Worm (Caenorhabditis elegans) whole organism, young adult: ENCODE data around the gene C10C6.13.

Source experiments
- B0261.1 ChIP-seq: sonication (generic microtip); optimal IDR thresholded peaks from 2 replicates; lab custom pipeline; 2016; ENCODE audit warnings: mild to moderate bottlenecking, missing genetic modification characterization, moderate library complexity, missing compliant biosample characterization
- D2030.7 ChIP-seq: fragments of 200-800 bp; sonication (Bioruptor generic); IDR thresholded peaks from 2 replicates; pipeline ENCODE4 v1.3.6; 2022; ENCODE audit warnings: missing genetic modification reagents, missing genetic modification characterization, missing compliant biosample characterization
- F22D6.2 ChIP-seq: sonication (generic microtip); optimal IDR thresholded peaks from 2 replicates; lab custom pipeline; 2016; ENCODE audit warnings: mild to moderate bottlenecking, missing genetic modification characterization, missing compliant biosample characterization
- F23B12.7 ChIP-seq: sonication (generic microtip); optimal IDR thresholded peaks from 2 replicates; lab custom pipeline; 2017; ENCODE audit warnings: missing genetic modification characterization, mild to moderate bottlenecking, missing compliant biosample characterization, antibody characterized with exemption, moderate library complexity; ENCODE audit not compliant: insufficient read depth
- F33H1.4 ChIP-seq: fragments of 200-800 bp; sonication (Bioruptor generic); IDR thresholded peaks from 2 replicates; pipeline ENCODE4 v1.3.6; 2022; ENCODE audit warnings: missing genetic modification reagents, missing genetic modification characterization, missing compliant biosample characterization
- F37B4.10 ChIP-seq: fragments of 200-800 bp; sonication (Bioruptor generic); IDR thresholded peaks from 2 replicates; pipeline ENCODE4 v1.3.6; 2022; ENCODE audit warnings: missing genetic modification characterization, missing compliant biosample characterization
- F49E8.2 ChIP-seq: sonication (generic microtip); optimal IDR thresholded peaks from 3 replicates; lab custom pipeline; 2017; ENCODE audit warnings: missing genetic modification characterization, mild to moderate bottlenecking, missing compliant biosample characterization, antibody characterized with exemption, moderate library complexity; ENCODE audit not compliant: insufficient read depth
- F52B5.7 ChIP-seq: sonication (generic microtip); optimal IDR thresholded peaks from 2 replicates; lab custom pipeline; 2016; ENCODE audit warnings: mild to moderate bottlenecking, missing genetic modification characterization, missing compliant biosample characterization
- K11D2.4 ChIP-seq: fragments of 200-800 bp; sonication (Bioruptor generic); IDR thresholded peaks from 2 replicates; pipeline ENCODE4 v1.3.6; 2022; ENCODE audit warnings: missing genetic modification reagents, missing genetic modification characterization, missing compliant biosample characterization
- T07F8.4 ChIP-seq: sonication (generic microtip); optimal IDR thresholded peaks from 2 replicates; lab custom pipeline; 2016; ENCODE audit warnings: mild to moderate bottlenecking, missing genetic modification characterization, moderate library complexity, missing compliant biosample characterization
- ama-1 ChIP-seq, 3 experiments: fragments of 150-350 bp in 1 of 3; sonication (generic microtip) in 2 of 3; optimal IDR thresholded peaks; 2 replicates each; lab custom pipeline; 2014 to 2018; ENCODE audit warnings: missing biosample characterization in 2 of 3, missing genetic modification characterization in 2 of 3, missing genetic modification reagents in 2 of 3
- attf-5 ChIP-seq: fragments of 200-800 bp; sonication (Bioruptor generic); optimal IDR thresholded peaks from 2 replicates; lab custom pipeline; 2018; ENCODE audit warnings: mild to moderate bottlenecking, missing genetic modification characterization, missing compliant biosample characterization
- cebp-1 ChIP-seq, 2 experiments: fragments of 200-800 bp in 1 of 2; sonication (Bioruptor generic) in 1 of 2; sonication (generic microtip) in 1 of 2; IDR thresholded peaks in 1 of 2; optimal IDR thresholded peaks in 1 of 2; 2 replicates each; pipeline versions ENCODE4 v1.3.6 to Lab custom; 2017 to 2022; ENCODE audit warnings: missing compliant biosample characterization in 2 of 2, missing genetic modification characterization in 2 of 2, mild to moderate bottlenecking in 1 of 2, missing genetic modification reagents in 1 of 2, moderate library complexity in 1 of 2
- ceh-27 ChIP-seq: fragments of 200-800 bp; sonication (Bioruptor generic); optimal IDR thresholded peaks from 2 replicates; lab custom pipeline; 2018; ENCODE audit warnings: mild to moderate bottlenecking, missing genetic modification characterization, moderate library complexity, missing compliant biosample characterization
- dpl-1 ChIP-seq: fragments of 150-350 bp; optimal IDR thresholded peaks from 2 replicates; lab custom pipeline; 2014; ENCODE audit warnings: missing biosample characterization, missing genetic modification reagents, missing genetic modification characterization
- ekl-4 ChIP-seq: fragments of 200-800 bp; sonication (Bioruptor generic); IDR thresholded peaks from 2 replicates; pipeline ENCODE4 v1.3.6; 2022; ENCODE audit warnings: missing genetic modification reagents, missing genetic modification characterization, missing compliant biosample characterization
- him-1 ChIP-seq: sonication (generic microtip); optimal IDR thresholded peaks from 2 replicates; lab custom pipeline; 2016; ENCODE audit warnings: missing genotype, missing genetic modification reagents, missing genetic modification characterization, missing compliant biosample characterization
- hmg-1.2 ChIP-seq: fragments of 200-800 bp; sonication (Bioruptor generic); IDR thresholded peaks from 2 replicates; pipeline ENCODE4 v1.3.6; 2022; ENCODE audit warnings: missing genetic modification reagents, missing genetic modification characterization, missing compliant biosample characterization
- hsf-1 ChIP-seq: fragments of 200-800 bp; sonication (Bioruptor generic); IDR thresholded peaks from 2 replicates; pipeline ENCODE4 v1.3.6; 2022; ENCODE audit warnings: missing genetic modification reagents, missing genetic modification characterization, missing compliant biosample characterization
- let-607 ChIP-seq, 2 experiments: fragments of 200-800 bp in 1 of 2; sonication (Bioruptor generic) in 1 of 2; sonication (generic microtip) in 1 of 2; optimal IDR thresholded peaks; 2 replicates each; lab custom pipeline; 2016 to 2018; ENCODE audit warnings: mild to moderate bottlenecking in 2 of 2, missing compliant biosample characterization in 2 of 2, missing genetic modification characterization in 2 of 2, moderate library complexity in 2 of 2, missing genotype in 1 of 2
- lin-26 ChIP-seq: fragments of 200-800 bp; sonication (Bioruptor generic); IDR thresholded peaks from 2 replicates; pipeline ENCODE4 v1.3.6; 2022; ENCODE audit warnings: missing genetic modification reagents, missing genetic modification characterization, missing compliant biosample characterization
- lin-35 ChIP-seq, 3 experiments: fragments of 150-350 bp in 2 of 3; sonication (generic microtip) in 1 of 3; optimal IDR thresholded peaks; 2 replicates each; lab custom pipeline; 2014 to 2018; ENCODE audit warnings: missing biosample characterization in 3 of 3, missing genetic modification characterization in 3 of 3, missing genetic modification reagents in 3 of 3
- lin-40 ChIP-seq: sonication (generic microtip); optimal IDR thresholded peaks from 2 replicates; lab custom pipeline; 2016; ENCODE audit warnings: missing genetic modification characterization, mild to moderate bottlenecking, missing compliant biosample characterization, missing genotype, missing genetic modification reagents
- lin-54 ChIP-seq: fragments of 200-800 bp; sonication (Bioruptor generic); optimal IDR thresholded peaks from 2 replicates; lab custom pipeline; 2018; ENCODE audit warnings: mild to moderate bottlenecking, missing genetic modification characterization, missing compliant biosample characterization
- lsl-1 ChIP-seq: fragments of 200-800 bp; sonication (Bioruptor generic); optimal IDR thresholded peaks from 2 replicates; lab custom pipeline; 2018; ENCODE audit warnings: mild to moderate bottlenecking, missing genetic modification characterization, moderate library complexity, missing compliant biosample characterization
- madf-6 ChIP-seq: fragments of 200-800 bp; sonication (Bioruptor generic); IDR thresholded peaks from 2 replicates; pipeline ENCODE4 v1.3.6; 2022; ENCODE audit warnings: missing genetic modification reagents, missing genetic modification characterization, missing compliant biosample characterization
- mcd-1 ChIP-seq: fragments of 200-800 bp; sonication (Bioruptor generic); IDR thresholded peaks from 2 replicates; pipeline ENCODE4 v1.3.6; 2022; ENCODE audit warnings: missing genetic modification reagents, missing genetic modification characterization, missing compliant biosample characterization
- nhr-120 ChIP-seq: fragments of 200-800 bp; sonication (Bioruptor generic); IDR thresholded peaks from 2 replicates; pipeline ENCODE4 v1.3.6; 2022; ENCODE audit warnings: missing genetic modification characterization, missing compliant biosample characterization
- nhr-80 ChIP-seq: sonication (generic microtip); optimal IDR thresholded peaks from 2 replicates; lab custom pipeline; 2016; ENCODE audit warnings: missing genetic modification characterization, missing compliant biosample characterization
- pbrm-1 ChIP-seq: fragments of 200-800 bp; sonication (Bioruptor generic); IDR thresholded peaks from 2 replicates; pipeline ENCODE4 v1.3.6; 2022; ENCODE audit warnings: missing genetic modification reagents, missing genetic modification characterization, missing compliant biosample characterization
- rpc-1 ChIP-seq, 2 experiments: fragments of 150-350 bp in 1 of 2; sonication (generic microtip) in 1 of 2; optimal IDR thresholded peaks; 2 replicates each; lab custom pipeline; 2014 to 2018; ENCODE audit warnings: missing biosample characterization in 1 of 2, missing genetic modification characterization in 1 of 2, missing genetic modification reagents in 1 of 2, missing genotype in 1 of 2
- snpc-1.3 ChIP-seq: sonication (generic microtip); optimal IDR thresholded peaks from 2 replicates; lab custom pipeline; 2017; ENCODE audit warnings: missing genetic modification characterization, mild to moderate bottlenecking, missing compliant biosample characterization, antibody characterized with exemption, moderate library complexity, missing genotype, missing genetic modification reagents; ENCODE audit not compliant: insufficient read depth
- snpc-4 ChIP-seq, 5 experiments: fragments of 150-350 bp in 1 of 5; sonication (generic microtip) in 4 of 5; optimal IDR thresholded peaks; 2 replicates each; lab custom pipeline; 2014 to 2018; ENCODE audit warnings: missing genetic modification characterization in 5 of 5, missing biosample characterization in 3 of 5, antibody characterized with exemption in 2 of 5, mild to moderate bottlenecking in 2 of 5, missing compliant biosample characterization in 2 of 5, missing genotype in 2 of 5, moderate library complexity in 2 of 5, missing genetic modification reagents in 1 of 5
- tbp1 ChIP-seq: fragments of 200-800 bp; sonication (Bioruptor generic); optimal IDR thresholded peaks from 2 replicates; lab custom pipeline; 2018; ENCODE audit warnings: mild to moderate bottlenecking, missing genetic modification characterization, missing compliant biosample characterization
- ztf-25 ChIP-seq: fragments of 200-800 bp; sonication (Bioruptor generic); IDR thresholded peaks from 2 replicates; pipeline ENCODE4 v1.3.6; 2022; ENCODE audit warnings: missing genetic modification reagents, missing genetic modification characterization, missing compliant biosample characterization
- ztf-3 ChIP-seq: fragments of 200-800 bp; sonication (Bioruptor generic); optimal IDR thresholded peaks from 2 replicates; lab custom pipeline; 2018; ENCODE audit warnings: mild to moderate bottlenecking, missing genetic modification characterization, missing compliant biosample characterization

Gene C10C6.13

ce11 chrIV:11486859-11487258 is 17.3 kb upstream of the C10C6.13 start (continued):
- TF ChIP-seq F22D6.2 (tag; lab: Kevin White, UChicago) (no peak), him-1 (no peak), F52B5.7 (no peak), lin-54 (GFP tag; lab: Kevin White, UChicago) (no peak), ceh-27 (GFP tag; lab: Kevin White, UChicago) (no peak), lin-35 (GFP tag; optimal IDR thresholded peaks at IDR 0.05; lab: Kevin White, UChicago) (no peak)

- TF ChIP-seq F37B4.10 (GFP tag; lab: Robert Waterston, UW) (no peak), F22D6.2 (tag; lab: Kevin White, UChicago) (no peak), ekl-4 (0 out of 2 replicates have a peak, but pooled peaks have one; percentile 34), rpc-1 (optimal IDR thresholded peaks at IDR 0.05; lab: Kevin White, UChicago) (peak; percentile 34), rpc-1 (tag; optimal IDR thresholded peaks at IDR 0.05; lab: Kevin White, UChicago) (no peak), mcd-1 (GFP tag; lab: Robert Waterston, UW) (peak; percentile 32; the same call in 1 of the 2 replicates), hsf-1 (GFP tag; lab: Robert Waterston, UW) (peak; percentile 98), lin-54 (GFP tag; lab: Kevin White, UChicago) (peak; percentile 73), ceh-27 (GFP tag; lab: Kevin White, UChicago) (peak; percentile 4), ztf-3 (GFP tag; lab: Kevin White, UChicago) (no peak), F33H1.4 (GFP tag; lab: Robert Waterston, UW) (peak; percentile 53), lsl-1 (GFP tag; lab: Kevin White, UChicago) (peak; percentile 39), F49E8.2 (tag; lab: Kevin White, UChicago) (peak; percentile 23), hmg-1.2 (GFP tag; lab: Robert Waterston, UW) (peak; percentile 37; the same call in 1 of the 2 replicates), snpc-1.3 (tag; lab: Kevin White, UChicago) (peak; percentile 51), lin-35 (GFP tag; optimal IDR thresholded peaks at IDR 0.05; lab: Kevin White, UChicago) (peak in 1 of 3 experiments; percentile 61), ama-1 (optimal IDR thresholded peaks at IDR 0.05; lab: Kevin White, UChicago) (peak; percentile 1), ama-1 (GFP tag; optimal IDR thresholded peaks at IDR 0.05; lab: Kevin White, UChicago) (no peak), D2030.7 (GFP tag; lab: Robert Waterston, UW) (peak; percentile 47), ztf-25 (GFP tag; lab: Robert Waterston, UW) (no peak), T07F8.4 (tag; lab: Kevin White, UChicago) (no peak), nhr-80 (tag; lab: Kevin White, UChicago) (no peak), madf-6 (GFP tag; lab: Robert Waterston, UW) (0 out of 2 replicates have a peak, but pooled peaks have one; percentile 33), K11D2.4 (GFP tag; lab: Robert Waterston, UW) (no peak), B0261.1 (tag; lab: Kevin White, UChicago) (no peak), attf-5 (peak; percentile 43), nhr-120 (GFP tag; lab: Robert Waterston, UW) (no peak), pbrm-1 (peak; percentile 53; the same call in 1 of the 2 replicates), cebp-1 (GFP tag; IDR thresholded peaks at IDR 0.05; lab: Robert Waterston, UW) (peak; percentile 32; the same call in 1 of the 2 replicates), cebp-1 (tag; optimal IDR thresholded peaks at IDR 0.05; lab: Kevin White, UChicago) (peak; percentile 79), let-607 (tag; optimal IDR thresholded peaks at IDR 0.05; lab: Kevin White, UChicago) (peak in 1 of 2 experiments; percentile 12), dpl-1 (peak; percentile 61), F23B12.7 (peak; percentile 69), lin-40 (tag; lab: Kevin White, UChicago) (peak; percentile 59), snpc-4 (GFP tag; optimal IDR thresholded peaks at IDR 0.05; lab: Kevin White, UChicago) (peak; percentile 12), snpc-4 (tag; optimal IDR thresholded peaks at IDR 0.05; lab: Kevin White, UChicago) (peak in 3 of 4 experiments; percentile 1 to 42 (median 30)), lin-26 (GFP tag; lab: Robert Waterston, UW) (peak; percentile 71; the same call in 1 of the 2 replicates), tbp1 (GFP tag; lab: Kevin White, UChicago) (peak; percentile 44)
Measured at ce11 chrIV:11480027-11480896, 10.7 kb upstream of the C10C6.13 start, which contains the start of the genes mbf-1 and nse-4. Gene mbf-1 (minus strand): TSS chrIV:11480369. Gene nse-4 (plus strand): TSS chrIV:11480846.
